Fruit fly (Drosophila melanogaster) whole organism, embryonic: ENCODE results near the gene CG2931.

Experiments
- Adf1 ChIP-seq: fragments of 200-800 bp; sonication (Bioruptor generic); IDR thresholded peaks from 2 replicates; pipeline ENCODE4 v1.3.6; 2022; ENCODE audit warnings: missing biosample characterization, missing genetic modification characterization
- B-H2 ChIP-seq: fragments of 200-800 bp; sonication (Bioruptor generic); optimal IDR thresholded peaks from 2 replicates; lab custom pipeline; 2018; ENCODE audit warnings: missing biosample characterization, mild to moderate bottlenecking, missing genetic modification characterization
- C15 ChIP-seq: fragments of 200-800 bp; sonication (Bioruptor generic); IDR thresholded peaks from 3 replicates; pipeline ENCODE4 v1.3.6; 2022; ENCODE audit warnings: missing biosample characterization, missing genetic modification characterization
- CG11560 ChIP-seq: fragments of 200-800 bp; sonication (Bioruptor generic); IDR thresholded peaks from 3 replicates; pipeline ENCODE4 v1.3.6; 2022; ENCODE audit warnings: missing biosample characterization, missing genetic modification characterization
- CG12104 ChIP-seq: fragments of 200-800 bp; sonication (Bioruptor generic); optimal IDR thresholded peaks from 3 replicates; lab custom pipeline; 2016; ENCODE audit warnings: missing biosample characterization, missing genetic modification characterization
- CG12299 ChIP-seq: fragments of 200-800 bp; sonication (Bioruptor generic); optimal IDR thresholded peaks from 2 replicates; lab custom pipeline; 2018; ENCODE audit warnings: missing biosample characterization, mild to moderate bottlenecking, missing genetic modification characterization
- CG13123 ChIP-seq: fragments of 200-800 bp; sonication (Bioruptor generic); optimal IDR thresholded peaks from 2 replicates; lab custom pipeline; 2016; ENCODE audit warnings: missing biosample characterization, missing genetic modification characterization
- CG17568 ChIP-seq: fragments of 200-800 bp; sonication (Bioruptor generic); optimal IDR thresholded peaks from 2 replicates; lab custom pipeline; 2018; ENCODE audit warnings: missing biosample characterization, mild to moderate bottlenecking, missing genetic modification characterization, moderate library complexity
- CG1792 ChIP-seq: fragments of 200-800 bp; sonication (Bioruptor generic); optimal IDR thresholded peaks from 2 replicates; lab custom pipeline; 2016; ENCODE audit warnings: missing biosample characterization, missing genetic modification characterization
- CG30403 ChIP-seq: fragments of 200-800 bp; sonication (Bioruptor generic); optimal IDR thresholded peaks from 3 replicates; lab custom pipeline; 2016; ENCODE audit warnings: missing biosample characterization, missing genetic modification characterization
- CG30431 ChIP-seq: fragments of 200-800 bp; sonication (Bioruptor generic); optimal IDR thresholded peaks from 2 replicates; lab custom pipeline; 2017; ENCODE audit warnings: missing biosample characterization, missing genetic modification characterization
- CG3065 ChIP-seq: fragments of 200-800 bp; sonication (Bioruptor generic); optimal IDR thresholded peaks from 2 replicates; lab custom pipeline; 2016; ENCODE audit warnings: missing biosample characterization, missing genetic modification characterization
- CG32772 ChIP-seq: fragments of 200-800 bp; sonication (Bioruptor generic); IDR thresholded peaks from 2 replicates; pipeline ENCODE4 v1.3.6; 2022; ENCODE audit warnings: missing biosample characterization, missing genetic modification characterization
- CG34376 ChIP-seq: fragments of 200-800 bp; sonication (Bioruptor generic); optimal IDR thresholded peaks from 2 replicates; lab custom pipeline; 2018; ENCODE audit warnings: missing biosample characterization, mild to moderate bottlenecking, missing genetic modification characterization
- CG4328 ChIP-seq: fragments of 200-800 bp; sonication (Bioruptor generic); optimal IDR thresholded peaks from 3 replicates; lab custom pipeline; 2017; ENCODE audit warnings: missing biosample characterization, missing genetic modification reagents, missing genetic modification characterization
- CG4820 ChIP-seq: fragments of 200-800 bp; sonication (Bioruptor generic); optimal IDR thresholded peaks from 3 replicates; lab custom pipeline; 2016; ENCODE audit warnings: missing biosample characterization, missing genetic modification characterization
- CG6813 ChIP-seq: fragments of 200-800 bp; sonication (Bioruptor generic); optimal IDR thresholded peaks from 2 replicates; lab custom pipeline; 2017; ENCODE audit warnings: missing biosample characterization, missing genetic modification characterization, mild to moderate bottlenecking, moderate library complexity, missing genetic modification reagents
- CG8478 ChIP-seq: fragments of >200 bp; optimal IDR thresholded peaks from 2 replicates; lab custom pipeline; 2018
- CG8765 ChIP-seq: fragments of 200-800 bp; sonication (Bioruptor generic); IDR thresholded peaks from 2 replicates; pipeline ENCODE4 v1.3.6; 2022; ENCODE audit warnings: missing biosample characterization, missing genetic modification characterization
- CG8944 ChIP-seq: fragments of 200-800 bp; sonication (Bioruptor generic); optimal IDR thresholded peaks from 3 replicates; lab custom pipeline; 2016; ENCODE audit warnings: missing biosample characterization, missing genetic modification characterization
- CG9876 ChIP-seq: fragments of 200-800 bp; sonication (Bioruptor generic); optimal IDR thresholded peaks from 2 replicates; lab custom pipeline; 2016; ENCODE audit warnings: missing biosample characterization, missing genetic modification characterization
- CoRest ChIP-seq: fragments of 200-800 bp; sonication (Bioruptor generic); optimal IDR thresholded peaks from 3 replicates; lab custom pipeline; 2018; ENCODE audit warnings: missing biosample characterization, mild to moderate bottlenecking, missing genetic modification characterization, moderate library complexity
- D19B ChIP-seq: fragments of 200-800 bp; sonication (Bioruptor generic); optimal IDR thresholded peaks from 2 replicates; lab custom pipeline; 2017; ENCODE audit warnings: missing biosample characterization, mild to moderate bottlenecking, missing genetic modification characterization
- Dad ChIP-seq: fragments of 200-800 bp; sonication (Bioruptor generic); optimal IDR thresholded peaks from 3 replicates; lab custom pipeline; 2016; ENCODE audit warnings: missing biosample characterization, missing genetic modification characterization
- Dll ChIP-seq: fragments of 200-800 bp; sonication (Bioruptor generic); IDR thresholded peaks from 4 replicates; pipeline ENCODE4 v1.3.6; 2022; ENCODE audit warnings: missing biosample characterization, missing genetic modification characterization; ENCODE audit not compliant: partially characterized antibody
- ERR ChIP-seq: fragments of 200-800 bp; sonication (Bioruptor generic); optimal IDR thresholded peaks from 2 replicates; lab custom pipeline; 2016; ENCODE audit warnings: missing biosample characterization, missing genetic modification characterization
- Gug ChIP-seq: fragments of 200-800 bp; sonication (Bioruptor generic); IDR thresholded peaks from 4 replicates; pipeline ENCODE4 v1.3.6; 2022; ENCODE audit warnings: missing biosample characterization, missing genetic modification characterization
- HLH54F ChIP-seq: fragments of 200-800 bp; sonication (Bioruptor generic); optimal IDR thresholded peaks from 3 replicates; lab custom pipeline; 2016; ENCODE audit warnings: missing biosample characterization, missing genetic modification characterization
- MTF-1 ChIP-seq: fragments of 200-800 bp; sonication (Bioruptor generic); optimal IDR thresholded peaks from 2 replicates; lab custom pipeline; 2018; ENCODE audit warnings: missing biosample characterization, mild to moderate bottlenecking, missing genetic modification characterization, borderline replicate concordance
- Med ChIP-seq: fragments of 200-800 bp; sonication (Bioruptor generic); peaks from one replicate; lab custom pipeline; 2016; ENCODE audit warnings: missing biosample characterization, missing genetic modification characterization, mild to moderate bottlenecking, inconsistent platforms, moderate library complexity
- Myb ChIP-seq: fragments of 200-800 bp; sonication (Bioruptor generic); optimal IDR thresholded peaks from 2 replicates; lab custom pipeline; 2016; ENCODE audit warnings: missing biosample characterization, missing genetic modification characterization
- Nf-YA ChIP-seq: fragments of 200-800 bp; sonication (Bioruptor generic); IDR thresholded peaks from 2 replicates; pipeline ENCODE4 v1.3.6; 2022; ENCODE audit warnings: missing biosample characterization, missing genetic modification characterization
- Optix ChIP-seq: fragments of 200-800 bp; sonication (Bioruptor generic); IDR thresholded peaks from 3 replicates; pipeline ENCODE4 v1.3.6; 2022; ENCODE audit warnings: missing biosample characterization, missing genetic modification characterization
- Scr ChIP-seq: fragments of 200-800 bp; sonication (Bioruptor generic); IDR thresholded peaks from 2 replicates; pipeline ENCODE4 v1.3.6; 2022; ENCODE audit warnings: missing biosample characterization, missing genetic modification characterization; ENCODE audit not compliant: partially characterized antibody
- Vsx1 ChIP-seq: fragments of 200-800 bp; sonication (Bioruptor generic); optimal IDR thresholded peaks from 2 replicates; lab custom pipeline; 2017; ENCODE audit warnings: missing biosample characterization, mild to moderate bottlenecking, missing genetic modification characterization, missing genetic modification reagents
- Xbp1 ChIP-seq: fragments of 200-800 bp; sonication (Bioruptor generic); optimal IDR thresholded peaks from 3 replicates; lab custom pipeline; 2016; ENCODE audit warnings: missing biosample characterization, mild to moderate bottlenecking, missing genetic modification characterization
- ac ChIP-seq: fragments of 200-800 bp; sonication (Bioruptor generic); optimal IDR thresholded peaks from 3 replicates; lab custom pipeline; 2017; ENCODE audit warnings: missing biosample characterization, mild to moderate bottlenecking, missing genetic modification characterization
- al ChIP-seq: fragments of 200-800 bp; sonication (Bioruptor generic); IDR thresholded peaks from 2 replicates; pipeline ENCODE4 v1.3.6; 2022; ENCODE audit warnings: missing biosample characterization, missing genetic modification characterization
- ase ChIP-seq: fragments of 200-800 bp; sonication (Bioruptor generic); IDR thresholded peaks from 3 replicates; pipeline ENCODE4 v1.3.6; 2022; ENCODE audit warnings: missing biosample characterization, missing genetic modification characterization
- bcd ChIP-seq: fragments of 200-800 bp; sonication (Bioruptor generic); optimal IDR thresholded peaks from 2 replicates; lab custom pipeline; 2017; ENCODE audit warnings: missing biosample characterization, mild to moderate bottlenecking, missing genetic modification characterization
- crc ChIP-seq: fragments of 200-800 bp; sonication (Bioruptor generic); optimal IDR thresholded peaks from 2 replicates; lab custom pipeline; 2016; ENCODE audit warnings: missing biosample characterization, missing genetic modification characterization
- crol ChIP-seq: fragments of 200-800 bp; sonication (Bioruptor generic); IDR thresholded peaks from 2 replicates; pipeline ENCODE4 v1.3.6; 2022; ENCODE audit warnings: missing biosample characterization, missing genetic modification characterization
- esg ChIP-seq: fragments of 200-800 bp; sonication (Bioruptor generic); conservative IDR thresholded peaks from 2 replicates; pipeline ENCODE4 v1.3.6; 2022; ENCODE audit warnings: missing biosample characterization, missing genetic modification characterization
- fd96Cb ChIP-seq: fragments of 200-800 bp; sonication (Bioruptor generic); optimal IDR thresholded peaks from 2 replicates; lab custom pipeline; 2018; ENCODE audit warnings: missing biosample characterization, mild to moderate bottlenecking, missing genetic modification characterization, moderate library complexity
- gem ChIP-seq: fragments of 200-800 bp; sonication (Bioruptor generic); optimal IDR thresholded peaks from 2 replicates; lab custom pipeline; 2019; ENCODE audit warnings: missing biosample characterization, mild to moderate bottlenecking, missing genetic modification characterization, moderate library complexity
- ind ChIP-seq: fragments of 200-800 bp; sonication (Bioruptor generic); optimal IDR thresholded peaks from 3 replicates; lab custom pipeline; 2016; ENCODE audit warnings: missing biosample characterization, missing genetic modification characterization
- jing ChIP-seq: fragments of 200-800 bp; sonication (Bioruptor generic); optimal IDR thresholded peaks from 2 replicates; lab custom pipeline; 2018; ENCODE audit warnings: missing biosample characterization, mild to moderate bottlenecking, missing genetic modification characterization
- pho ChIP-seq: fragments of 200-800 bp; sonication (Bioruptor generic); optimal IDR thresholded peaks from 2 replicates; lab custom pipeline; 2016; ENCODE audit warnings: missing biosample characterization, missing genetic modification characterization
- pum ChIP-seq: fragments of 200-800 bp; sonication (Bioruptor generic); optimal IDR thresholded peaks from 2 replicates; lab custom pipeline; 2016; ENCODE audit warnings: missing biosample characterization, missing genetic modification characterization
- salm ChIP-seq: fragments of 200-800 bp; sonication (Bioruptor generic); optimal IDR thresholded peaks from 2 replicates; lab custom pipeline; 2018; ENCODE audit warnings: missing biosample characterization, mild to moderate bottlenecking, missing genetic modification characterization
- sna ChIP-seq: fragments of 200-800 bp; sonication (Bioruptor generic); IDR thresholded peaks from 2 replicates; pipeline ENCODE4 v1.3.6; 2022; ENCODE audit warnings: missing biosample characterization, missing genetic modification characterization; ENCODE audit not compliant: partially characterized antibody
- sug ChIP-seq: fragments of 200-800 bp; optimal IDR thresholded peaks from 2 replicates; lab custom pipeline; 2019; ENCODE audit warnings: missing biosample characterization, mild to moderate bottlenecking, missing genetic modification characterization, moderate library complexity
- z ChIP-seq: fragments of 200-800 bp; sonication (Bioruptor generic); IDR thresholded peaks from 3 replicates; pipeline ENCODE4 v1.3.6; 2022; ENCODE audit warnings: missing biosample characterization, missing genetic modification characterization
- zf30C ChIP-seq: fragments of 200-800 bp; sonication (Bioruptor generic); optimal IDR thresholded peaks from 3 replicates; lab custom pipeline; 2018; ENCODE audit warnings: missing biosample characterization, mild to moderate bottlenecking, missing genetic modification characterization

Gene CG2931

DNA sequence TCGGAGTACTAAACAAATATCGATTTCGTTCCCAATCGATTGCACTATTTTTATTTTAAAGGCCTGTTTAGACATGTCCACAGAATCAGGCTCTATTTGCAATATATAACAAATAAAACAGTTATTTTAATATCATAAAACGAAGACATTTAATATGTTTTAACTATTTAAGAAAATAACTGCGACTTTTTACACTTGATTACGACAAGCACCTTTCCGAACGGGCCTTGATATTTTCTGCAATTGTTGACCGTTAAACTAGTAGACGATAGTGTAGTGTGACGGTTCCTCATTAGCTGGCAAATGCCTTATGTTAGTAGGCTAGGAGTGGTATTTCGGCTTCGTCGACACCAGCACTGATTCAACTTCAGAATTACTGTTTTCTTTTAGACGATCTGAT, at the start of gene CG2931, which contains the start of gene Rheb (continued):
- TF ChIP-seq ERR = peak; percentile 24
- TF ChIP-seq CG11560 = no peak
- TF ChIP-seq Nf-YA (GFP tag; lab: Robert Waterston, UW) = no peak
- peak; percentile 85 for TF ChIP-seq Scr (GFP tag; lab: Robert Waterston, UW)
- peak; percentile 88 for TF ChIP-seq Dll
- peak; percentile 77 for TF ChIP-seq CoRest (tag; lab: Kevin White, UChicago)
- no peak for TF ChIP-seq CG30431 (GFP tag; lab: Kevin White, UChicago)
- TF ChIP-seq MTF-1 (GFP tag; lab: Kevin White, UChicago) = no peak
- TF ChIP-seq CG12104 = no peak
- TF ChIP-seq sna (GFP tag; lab: Robert Waterston, UW) = peak; percentile 89
- TF ChIP-seq fd96Cb = peak; percentile 48
- TF ChIP-seq CG4328 (GFP tag; lab: Kevin White, UChicago) = no peak
- peak; percentile 92 for TF ChIP-seq Myb
- no peak for TF ChIP-seq CG1792 (GFP tag; lab: Kevin White, UChicago)
- TF ChIP-seq bcd = peak; percentile 42
- TF ChIP-seq CG34376 (GFP tag; lab: Kevin White, UChicago) = no peak
- TF ChIP-seq sug (tag; lab: Kevin White, UChicago) = peak; percentile 63
- TF ChIP-seq ase (GFP tag; lab: Robert Waterston, UW) = peak; percentile 47; the same call in 2 of the 3 replicates
- no peak for TF ChIP-seq jing
- peak; percentile 76 for TF ChIP-seq ind (GFP tag; lab: Kevin White, UChicago)
- TF ChIP-seq Vsx1 (GFP tag; lab: Kevin White, UChicago) = no peak
- TF ChIP-seq D19B = no peak
- peak; percentile 61 for TF ChIP-seq CG4820 (GFP tag; lab: Kevin White, UChicago)
- TF ChIP-seq ac = no peak
- peak; percentile 84 for TF ChIP-seq CG30403
- TF ChIP-seq pum (GFP tag; lab: Kevin White, UChicago) = peak; percentile 53
- no peak for TF ChIP-seq CG8944
- TF ChIP-seq B-H2 (GFP tag; lab: Kevin White, UChicago) = peak; percentile 72
- TF ChIP-seq, all 482 proteins: peak for 298

DNA sequence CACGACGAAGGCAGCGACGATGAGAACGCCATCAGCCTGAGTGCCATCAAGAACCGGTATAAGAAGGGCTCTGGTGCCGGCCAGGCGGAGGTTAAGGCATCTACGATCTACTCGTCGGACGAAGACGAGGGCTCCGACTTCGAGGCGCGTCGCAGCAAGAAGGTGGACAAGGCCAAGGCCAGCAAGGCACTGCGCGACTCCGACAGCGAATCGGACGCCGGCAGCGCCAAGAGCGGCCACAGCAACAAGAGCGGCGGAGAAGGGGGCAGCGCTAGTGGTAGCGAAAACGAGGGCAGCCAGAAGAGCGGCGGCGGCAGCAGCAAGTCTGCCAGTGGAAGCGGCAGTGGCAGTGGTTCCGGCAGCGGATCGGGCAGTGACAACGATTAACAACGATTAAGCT, 47.1 kb upstream of the CG2931 start:
- no peak for TF ChIP-seq CG13123 (GFP tag; lab: Kevin White, UChicago)
- no peak for TF ChIP-seq fd96Cb
- TF ChIP-seq Med (GFP tag; lab: Kevin White, UChicago) = peak; percentile 37
- TF ChIP-seq CG9876 = no peak
- no peak for TF ChIP-seq CG6813
- no peak for TF ChIP-seq Optix (GFP tag; lab: Robert Waterston, UW)
- TF ChIP-seq crol (GFP tag; lab: Robert Waterston, UW) = 0 out of 2 replicates have a peak, but pooled peaks have one; percentile 9
- TF ChIP-seq Gug = no peak
- TF ChIP-seq Adf1 (GFP tag; lab: Robert Waterston, UW) = peak; percentile 33; the same call in 1 of the 2 replicates
- TF ChIP-seq pho (GFP tag; lab: Kevin White, UChicago) = no peak
- peak; percentile 11 for TF ChIP-seq CG8478 (lab: Kevin White, UChicago)
- no peak for TF ChIP-seq Dad (GFP tag; lab: Kevin White, UChicago)
- no peak for TF ChIP-seq crc (GFP tag; lab: Kevin White, UChicago)
- TF ChIP-seq, all 482 proteins: peak for 4

DNA sequence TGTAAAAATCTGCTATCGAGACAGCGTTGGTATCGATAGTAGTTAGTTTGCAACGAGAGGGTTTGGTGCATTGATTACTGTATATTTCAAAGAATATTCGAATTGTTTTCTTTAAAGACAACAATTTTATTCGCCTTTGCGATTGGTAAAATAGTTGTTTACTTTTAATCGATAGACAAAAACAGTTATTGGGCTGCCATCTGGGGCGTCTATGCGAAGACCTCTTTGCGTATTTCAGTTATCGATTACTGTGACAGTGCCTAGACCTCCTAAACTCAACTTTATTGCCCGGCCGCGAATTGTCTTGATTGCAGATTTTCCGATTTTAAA, 44.7 kb upstream of the CG2931 start, which contains the start of gene Atu:
Atu (plus strand) TSS at position 245 of the 330 bp plus-strand sequence.
- TF ChIP-seq CG32772 (GFP tag; lab: Robert Waterston, UW) = no peak
- TF ChIP-seq esg (GFP tag; lab: Robert Waterston, UW) = no peak
- TF ChIP-seq CG17568 (GFP tag; lab: Kevin White, UChicago) = no peak
- no peak for TF ChIP-seq CG8765
- TF ChIP-seq HLH54F (GFP tag; lab: Kevin White, UChicago) = peak; percentile 39
- TF ChIP-seq al (GFP tag; lab: Robert Waterston, UW) = no peak
- TF ChIP-seq CG3065 = no peak
- no peak for TF ChIP-seq z (GFP tag; lab: Robert Waterston, UW)
- TF ChIP-seq zf30C (GFP tag; lab: Kevin White, UChicago) = no peak
- no peak for TF ChIP-seq salm (tag; lab: Kevin White, UChicago)
- TF ChIP-seq C15 (GFP tag; lab: Robert Waterston, UW) = no peak
- TF ChIP-seq gem = no peak
- peak; percentile 47 for TF ChIP-seq Xbp1 (GFP tag; lab: Kevin White, UChicago)
- no peak for TF ChIP-seq CG12299 (tag; lab: Kevin White, UChicago)
